Worm (Caenorhabditis elegans) whole organism, L4 larva: ENCODE results near the gene mltn-13.

Experiments
- Y48G9A.11 ChIP-seq: fragments of 200-800 bp; sonication (Bioruptor generic); IDR thresholded peaks from 2 replicates; pipeline ENCODE4 v1.3.6; 2022; ENCODE audit warnings: missing genetic modification reagents, missing genetic modification characterization, missing compliant biosample characterization
- aha-1 ChIP-seq: fragments of 150-350 bp; peaks from one replicate; lab custom pipeline; 2014; ENCODE audit warnings: missing biosample characterization, missing genetic modification characterization
- ceh-20 ChIP-seq: fragments of 200-800 bp; sonication (Bioruptor generic); IDR thresholded peaks from 2 replicates; pipeline ENCODE4 v1.3.6; 2022; ENCODE audit warnings: missing genetic modification reagents, missing genetic modification characterization, missing compliant biosample characterization
- dmd-6 ChIP-seq: fragments of 200-800 bp; sonication (Bioruptor generic); IDR thresholded peaks from 2 replicates; pipeline ENCODE4 v1.3.6; 2022; ENCODE audit warnings: missing genetic modification reagents, missing genetic modification characterization, missing compliant biosample characterization
- dmd-8 ChIP-seq: fragments of 200-800 bp; sonication (Bioruptor generic); IDR thresholded peaks from 2 replicates; pipeline ENCODE4 v1.3.6; 2022; ENCODE audit warnings: missing genetic modification characterization, missing compliant biosample characterization
- dpl-1 ChIP-seq: fragments of 150-350 bp; optimal IDR thresholded peaks from 2 replicates; lab custom pipeline; 2014; ENCODE audit warnings: missing biosample characterization, missing genetic modification reagents, missing genetic modification characterization
- dve-1 ChIP-seq: sonication (generic microtip); optimal IDR thresholded peaks from 2 replicates; lab custom pipeline; 2017; ENCODE audit warnings: antibody characterized with exemption, mild to moderate bottlenecking, missing genetic modification characterization, missing compliant biosample characterization; ENCODE audit not compliant: insufficient read depth
- egl-27 ChIP-seq: sonication (generic microtip); optimal IDR thresholded peaks from 3 replicates; lab custom pipeline; 2017; ENCODE audit warnings: missing biosample characterization, missing genetic modification reagents, missing genetic modification characterization
- hmg-1.1 ChIP-seq: fragments of 200-800 bp; sonication (Bioruptor generic); IDR thresholded peaks from 2 replicates; pipeline ENCODE4 v1.3.6; 2022; ENCODE audit warnings: missing genetic modification reagents, missing genetic modification characterization, missing compliant biosample characterization
- lim-7 ChIP-seq: fragments of 200-800 bp; sonication (Bioruptor generic); IDR thresholded peaks from 2 replicates; pipeline ENCODE4 v1.3.6; 2022; ENCODE audit warnings: missing genetic modification characterization, missing compliant biosample characterization
- lsy-2 ChIP-seq, 2 experiments: fragments of 150-350 bp in 1 of 2; sonication (generic microtip) in 1 of 2; optimal IDR thresholded peaks; 2 replicates each; lab custom pipeline; 2014 to 2017; ENCODE audit warnings: missing biosample characterization in 2 of 2, missing genetic modification characterization in 2 of 2
- mdl-1 ChIP-seq, 2 experiments: fragments of 150-350 bp in 1 of 2; sonication (generic microtip) in 1 of 2; optimal IDR thresholded peaks; 2 replicates each; lab custom pipeline; 2014 to 2017; ENCODE audit warnings: missing biosample characterization in 2 of 2, missing genetic modification characterization in 2 of 2
- mxl-2 ChIP-seq: fragments of 200-800 bp; sonication (Bioruptor generic); conservative IDR thresholded peaks from 2 replicates; pipeline ENCODE4 v1.3.6; 2022; ENCODE audit warnings: missing genetic modification reagents, missing genetic modification characterization, missing compliant biosample characterization
- mxl-3 ChIP-seq: fragments of 200-800 bp; sonication (Bioruptor generic); optimal IDR thresholded peaks from 2 replicates; lab custom pipeline; 2018; ENCODE audit warnings: mild to moderate bottlenecking, missing genetic modification characterization, missing compliant biosample characterization
- nhr-10 ChIP-seq: fragments of 150-350 bp; optimal IDR thresholded peaks from 2 replicates; lab custom pipeline; 2014; ENCODE audit warnings: missing biosample characterization, missing genetic modification characterization
- nhr-111 ChIP-seq: fragments of 200-800 bp; sonication (Bioruptor generic); optimal IDR thresholded peaks from 2 replicates; lab custom pipeline; 2018; ENCODE audit warnings: mild to moderate bottlenecking, missing genetic modification characterization, missing compliant biosample characterization
- nhr-237 ChIP-seq: sonication (generic microtip); optimal IDR thresholded peaks from 2 replicates; lab custom pipeline; 2017; ENCODE audit warnings: missing biosample characterization, missing genetic modification characterization
- nhr-48 ChIP-seq: sonication (generic microtip); optimal IDR thresholded peaks from 2 replicates; lab custom pipeline; 2016; ENCODE audit warnings: mild to moderate bottlenecking, missing genetic modification characterization, missing compliant biosample characterization
- nhr-77 ChIP-seq: fragments of 150-350 bp; optimal IDR thresholded peaks from 2 replicates; lab custom pipeline; 2014; ENCODE audit warnings: missing biosample characterization, missing genetic modification characterization
- php-3 ChIP-seq: fragments of 200-800 bp; sonication (Bioruptor generic); IDR thresholded peaks from 2 replicates; pipeline ENCODE4 v1.3.6; 2022; ENCODE audit warnings: missing genetic modification reagents, missing genetic modification characterization, missing compliant biosample characterization
- pqm-1 ChIP-seq: sonication (generic microtip); optimal IDR thresholded peaks from 2 replicates; lab custom pipeline; 2017; ENCODE audit warnings: missing biosample characterization, missing genetic modification characterization
- rbr-2 ChIP-seq: sonication (generic microtip); optimal IDR thresholded peaks from 2 replicates; lab custom pipeline; 2016; ENCODE audit warnings: missing genotype, missing genetic modification characterization, missing compliant biosample characterization
- set-16 ChIP-seq: fragments of 200-800 bp; sonication (Bioruptor generic); IDR thresholded peaks from 2 replicates; pipeline ENCODE4 v1.3.6; 2022; ENCODE audit warnings: missing genetic modification reagents, missing genetic modification characterization, missing compliant biosample characterization
- skn-1 ChIP-seq: fragments of 150-350 bp; optimal IDR thresholded peaks from 2 replicates; lab custom pipeline; 2014; ENCODE audit warnings: missing biosample characterization, missing genetic modification characterization
- spr-3 ChIP-seq: fragments of 200-800 bp; sonication (Bioruptor generic); optimal IDR thresholded peaks from 2 replicates; lab custom pipeline; 2018; ENCODE audit warnings: mild to moderate bottlenecking, missing genetic modification characterization, missing compliant biosample characterization
- zfp-2 ChIP-seq: sonication (generic microtip); optimal IDR thresholded peaks from 2 replicates; lab custom pipeline; 2016; ENCODE audit warnings: mild to moderate bottlenecking, missing genetic modification characterization, missing compliant biosample characterization
- zfp-3 ChIP-seq: fragments of 200-800 bp; sonication (Bioruptor generic); conservative IDR thresholded peaks from 2 replicates; pipeline ENCODE4 v1.3.6; 2022; ENCODE audit warnings: missing genetic modification reagents, missing genetic modification characterization, missing compliant biosample characterization
- zip-11 ChIP-seq: fragments of 200-800 bp; sonication (Bioruptor generic); IDR thresholded peaks from 2 replicates; pipeline ENCODE4 v1.3.6; 2022; ENCODE audit warnings: missing genetic modification characterization, missing compliant biosample characterization

mltn-13 gene

ce11 chrX:4395073-4395850 is 52.9 kb downstream of the mltn-13 start (continued):
- TF ChIP-seq lsy-2 (tag; optimal IDR thresholded peaks at IDR 0.05; lab: Kevin White, UChicago) (peak in 1 of 2 experiments; percentile 83), skn-1 (tag; lab: Kevin White, UChicago) (no peak), zfp-3 (GFP tag; lab: Robert Waterston, UW) (peak; percentile 55; the same call in 1 of the 2 replicates), mxl-2 (GFP tag; lab: Robert Waterston, UW) (no peak), zfp-2 (peak; percentile 12), dpl-1 (GFP tag; lab: Kevin White, UChicago) (peak; percentile 44), nhr-111 (GFP tag; lab: Kevin White, UChicago) (no peak), lim-7 (GFP tag; lab: Robert Waterston, UW) (no peak), dmd-8 (GFP tag; lab: Robert Waterston, UW) (no peak), zip-11 (GFP tag; lab: Robert Waterston, UW) (no peak), hmg-1.1 (peak; percentile 96), nhr-237 (tag; lab: Kevin White, UChicago) (no peak), spr-3 (GFP tag; lab: Kevin White, UChicago) (peak; percentile 65), rbr-2 (peak; percentile 88), nhr-48 (tag; lab: Kevin White, UChicago) (peak; percentile 58), mxl-3 (GFP tag; lab: Kevin White, UChicago) (peak; percentile 78), php-3 (GFP tag; lab: Robert Waterston, UW) (peak; percentile 60; the same call in 1 of the 2 replicates), mdl-1 (tag; optimal IDR thresholded peaks at IDR 0.05; lab: Kevin White, UChicago) (peak; percentile 0 to 50), nhr-10 (tag; lab: Kevin White, UChicago) (peak; percentile 36), egl-27 (no peak), ceh-20 (0 out of 2 replicates have a peak, but pooled peaks have one; percentile 56), pqm-1 (tag; lab: Kevin White, UChicago) (peak; percentile 16), set-16 (GFP tag; lab: Robert Waterston, UW) (no peak), dve-1 (tag; lab: Kevin White, UChicago) (peak; percentile 94), aha-1 (tag; lab: Kevin White, UChicago) (no peak), nhr-77 (tag; lab: Kevin White, UChicago) (peak; percentile 95), dmd-6 (GFP tag; lab: Robert Waterston, UW) (peak; percentile 66)

DNA sequence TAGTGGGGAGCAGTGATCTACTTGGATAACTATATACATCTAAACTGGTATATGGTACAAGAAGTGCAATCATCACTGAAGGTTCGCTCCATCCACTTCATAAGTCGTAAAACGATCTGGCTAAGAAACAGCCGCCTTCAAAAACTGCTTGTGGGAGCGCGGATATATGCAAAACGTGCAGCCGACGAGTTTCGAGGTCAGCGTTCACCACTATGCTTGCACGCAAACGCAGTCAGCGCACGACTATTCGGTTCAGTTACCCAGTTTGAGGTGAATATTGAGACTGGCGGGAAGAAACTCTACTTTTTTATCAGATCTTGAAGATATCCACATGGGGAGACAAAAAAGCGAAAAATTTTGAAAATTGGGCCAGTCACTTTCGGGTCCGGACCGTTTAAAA is 53.7 kb downstream of the mltn-13 start:
- 0 out of 2 replicates have a peak, but pooled peaks have one; percentile 21 for TF ChIP-seq Y48G9A.11 (GFP tag; lab: Robert Waterston, UW)
